Fruit fly (Drosophila melanogaster): ENCODE measurements around the gene CG14963.

CG14963 gene

DNA sequence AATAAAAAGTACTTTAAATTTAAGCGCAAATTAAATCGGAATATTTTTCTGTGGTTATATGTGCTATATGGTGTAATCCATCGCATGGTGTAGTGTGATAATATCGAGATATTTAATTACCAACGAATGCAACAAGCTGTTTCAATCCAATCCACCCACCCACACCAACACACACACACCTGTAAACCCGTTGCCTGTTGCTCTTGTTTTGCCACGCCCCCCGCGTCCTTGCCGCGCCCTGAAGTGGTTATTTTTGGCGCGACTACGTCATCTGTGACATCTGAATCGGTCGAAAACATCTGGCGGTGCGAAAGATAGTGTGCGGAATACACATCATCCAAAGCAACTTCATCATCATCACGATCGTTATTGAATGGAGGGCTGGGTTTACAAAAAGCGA, 6.9 kb downstream of the CG14963 start (continued):
- TF ChIP-seq ewg (GFP tag; optimal IDR thresholded peaks at IDR 0.05), result no peak
- no peak for TF ChIP-seq Sox102F (GFP tag; optimal IDR thresholded peaks at IDR 0.05)
- no peak for TF ChIP-seq CG6254 (GFP tag; optimal IDR thresholded peaks at IDR 0.05)
- no peak for TF ChIP-seq CG10654 (GFP tag; optimal IDR thresholded peaks at IDR 0.05)

DNA sequence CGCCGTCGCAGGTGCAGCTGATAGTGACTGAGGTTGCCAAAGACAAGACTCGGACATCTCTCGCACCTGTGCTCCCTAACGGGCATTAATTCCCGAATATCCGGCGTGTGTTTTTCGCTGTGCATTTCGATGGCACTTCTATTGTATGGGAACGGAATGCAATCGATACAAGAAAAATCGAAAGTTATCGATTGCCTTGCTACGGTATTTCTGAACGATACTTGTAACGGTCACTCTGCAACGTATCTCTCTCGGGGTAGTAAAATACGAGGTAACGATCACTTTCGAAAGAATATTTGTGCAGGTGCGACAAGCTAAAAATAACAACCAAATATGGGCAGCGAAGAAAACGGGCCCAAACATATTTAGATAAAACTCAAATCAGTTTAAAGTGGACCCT, 7.4 kb downstream of the CG14963 start, which contains the start of gene CG32280:
CG32280 (plus strand) TSS at position 231 of the 400 bp plus-strand sequence.
- TF ChIP-seq CG3065 (GFP tag; optimal IDR thresholded peaks at IDR 0.05), result no peak
- TF ChIP-seq zen2 (GFP tag; IDR thresholded peaks at IDR 0.05; ENCODE audit: partially characterized antibody), result peak; percentile 92
- TF ChIP-seq lab (GFP tag; optimal IDR thresholded peaks at IDR 0.05), result no peak
- TF ChIP-seq Bgb (GFP tag; IDR thresholded peaks at IDR 0.05; ENCODE audit: partially characterized antibody), result peak; percentile 95
- TF ChIP-seq CG9817 (tag; optimal IDR thresholded peaks at IDR 0.05), result no peak
- TF ChIP-seq kah (GFP tag; optimal IDR thresholded peaks at IDR 0.05), result no peak
- no peak for TF ChIP-seq CG1233 (GFP tag; optimal IDR thresholded peaks at IDR 0.05)
- TF ChIP-seq bowl (GFP tag; IDR thresholded peaks at IDR 0.05), result no peak
- peak; percentile 3 for TF ChIP-seq HLH54F (GFP tag; optimal IDR thresholded peaks at IDR 0.05)
- TF ChIP-seq YL-1 (GFP tag; optimal IDR thresholded peaks at IDR 0.05), result peak; percentile 24
- TF ChIP-seq Trl (optimal IDR thresholded peaks at IDR 0.05), result no peak
- TF ChIP-seq Trl (GFP tag; optimal IDR thresholded peaks at IDR 0.05), result peak; percentile 15
- TF ChIP-seq Ravus (GFP tag; IDR thresholded peaks at IDR 0.05), result no peak
- TF ChIP-seq CG14050 (GFP tag; IDR thresholded peaks at IDR 0.05), result no peak
- TF ChIP-seq B-H2 (GFP tag; optimal IDR thresholded peaks at IDR 0.05), result peak; percentile 20
- peak; percentile 24 for TF ChIP-seq slp2 (GFP tag; optimal IDR thresholded peaks at IDR 0.05)
- peak; percentile 4 for TF ChIP-seq CG17186 (GFP tag; optimal IDR thresholded peaks at IDR 0.05)
- TF ChIP-seq CG2120 (GFP tag; optimal IDR thresholded peaks at IDR 0.05), result peak; percentile 51
- peak; percentile 32; the same call in 1 of the 2 replicates for TF ChIP-seq CG32532 (GFP tag; IDR thresholded peaks at IDR 0.05)
- no peak for TF ChIP-seq Eip74EF (GFP tag; optimal IDR thresholded peaks at IDR 0.05)
- peak; percentile 58 for TF ChIP-seq nerfin-1 (tag; optimal IDR thresholded peaks at IDR 0.05)
- TF ChIP-seq CG17361 (GFP tag; IDR thresholded peaks at IDR 0.05), result 0 out of 3 replicates have a peak, but pooled peaks have one; percentile 12
- TF ChIP-seq nmo (GFP tag; optimal IDR thresholded peaks at IDR 0.05), result peak; percentile 38
- TF ChIP-seq emc (GFP tag; optimal IDR thresholded peaks at IDR 0.05), result no peak
- TF ChIP-seq CG17802 (tag; optimal IDR thresholded peaks at IDR 0.05), result no peak
- peak; percentile 86 for TF ChIP-seq gfzf (GFP tag; optimal IDR thresholded peaks at IDR 0.05)
- no peak for TF ChIP-seq Oli (tag; optimal IDR thresholded peaks at IDR 0.05)
- TF ChIP-seq luna (GFP tag; optimal IDR thresholded peaks at IDR 0.05), result no peak
- peak; percentile 40; the same call in 1 of the 2 replicates for TF ChIP-seq Atf6 (GFP tag; IDR thresholded peaks at IDR 0.05)
- TF ChIP-seq ato (GFP tag; IDR thresholded peaks at IDR 0.05; ENCODE audit: partially characterized antibody), result peak; percentile 85
- TF ChIP-seq inv (GFP tag; IDR thresholded peaks at IDR 0.05; ENCODE audit: partially characterized antibody), result peak; percentile 77
- TF ChIP-seq CG12104 (GFP tag; optimal IDR thresholded peaks at IDR 0.05), result no peak
- TF ChIP-seq Fer1 (GFP tag; optimal IDR thresholded peaks at IDR 0.05), result peak; percentile 40
- peak; percentile 65 for TF ChIP-seq slbo (GFP tag; IDR thresholded peaks at IDR 0.05)
- TF ChIP-seq CG6813 (GFP tag; optimal IDR thresholded peaks at IDR 0.05), result peak; percentile 29
- no peak for TF ChIP-seq CG10979 (tag; optimal IDR thresholded peaks at IDR 0.05)
- no peak for TF ChIP-seq B-H1 (GFP tag; IDR thresholded peaks at IDR 0.05)
- no peak for TF ChIP-seq CG32772 (GFP tag; IDR thresholded peaks at IDR 0.05)
- TF ChIP-seq Tbp (GFP tag; optimal IDR thresholded peaks at IDR 0.05), result no peak
- peak; percentile 68; the same call in 1 of the 3 replicates for TF ChIP-seq ci (GFP tag; IDR thresholded peaks at IDR 0.05)
- TF ChIP-seq nau (GFP tag; optimal IDR thresholded peaks at IDR 0.05), result no peak
- TF ChIP-seq CG10565 (GFP tag; optimal IDR thresholded peaks at IDR 0.05), result no peak
- peak; percentile 84 for TF ChIP-seq vnd (GFP tag; IDR thresholded peaks at IDR 0.05; ENCODE audit: partially characterized antibody)
- no peak for TF ChIP-seq CG17385 (GFP tag; optimal IDR thresholded peaks at IDR 0.05)
- peak; percentile 21 for TF ChIP-seq jumu (GFP tag; optimal IDR thresholded peaks at IDR 0.05)
